Fruit fly (Drosophila melanogaster): Measurements from ENCODE around the gene Galk.

The Galk gene

dm6 chr3L:8985848-8986320, at the start of gene Galk (continued):
- TF ChIP-seq lab (GFP tag; optimal IDR thresholded peaks at IDR 0.05) (peak; percentile 85), CG11696 (GFP tag; IDR thresholded peaks at IDR 0.05) (peak; percentile 54; the same call in 1 of the 2 replicates), CG12391 (tag; optimal IDR thresholded peaks at IDR 0.05) (peak; percentile 42), bab2 (GFP tag; optimal IDR thresholded peaks at IDR 0.05) (peak; percentile 48), CG9797 (GFP tag; optimal IDR thresholded peaks at IDR 0.05) (no peak), usp (GFP tag; optimal IDR thresholded peaks at IDR 0.05) (no peak), unc-4 (GFP tag; IDR thresholded peaks at IDR 0.05; ENCODE audit: partially characterized antibody) (no peak), lbe (GFP tag; optimal IDR thresholded peaks at IDR 0.05) (no peak), CG31388 (GFP tag; optimal IDR thresholded peaks at IDR 0.05) (no peak), CG15479 (GFP tag; optimal IDR thresholded peaks at IDR 0.05) (no peak), Hey (tag; optimal IDR thresholded peaks at IDR 0.05) (peak; percentile 11), hb (GFP tag; IDR thresholded peaks at IDR 0.05; ENCODE audit: partially characterized antibody) (no peak), gcm2 (GFP tag; optimal IDR thresholded peaks at IDR 0.05) (no peak), CG8359 (GFP tag; optimal IDR thresholded peaks at IDR 0.05; ENCODE audit: borderline replicate concordance) (no peak), mam (GFP tag; optimal IDR thresholded peaks at IDR 0.05) (peak; percentile 82), Abd-B (GFP tag; optimal IDR thresholded peaks at IDR 0.05) (no peak), knrl (GFP tag; IDR thresholded peaks at IDR 0.05; ENCODE audit: partially characterized antibody) (no peak), Tbp (GFP tag; optimal IDR thresholded peaks at IDR 0.05) (no peak), Chrac-16 (GFP tag; optimal IDR thresholded peaks at IDR 0.05) (peak; percentile 53), Atf-2 (GFP tag; optimal IDR thresholded peaks at IDR 0.05) (no peak), jing (GFP tag; optimal IDR thresholded peaks at IDR 0.05) (no peak), CG3065 (GFP tag; optimal IDR thresholded peaks at IDR 0.05) (no peak), CG6272 (GFP tag; IDR thresholded peaks at IDR 0.05) (0 out of 2 replicates have a peak, but pooled peaks have one; percentile 21), CG11560 (tag; IDR thresholded peaks at IDR 0.05) (no peak), CG13775 (GFP tag; optimal IDR thresholded peaks at IDR 0.05) (no peak), CG15073 (GFP tag; optimal IDR thresholded peaks at IDR 0.05) (no peak), lilli (GFP tag; optimal IDR thresholded peaks at IDR 0.05) (peak; percentile 73), CG9215 (GFP tag; IDR thresholded peaks at IDR 0.05) (no peak), CG43689 (GFP tag; IDR thresholded peaks at IDR 0.05) (no peak), corto (GFP tag; optimal IDR thresholded peaks at IDR 0.05) (no peak), zen (tag; optimal IDR thresholded peaks at IDR 0.05) (no peak), E2f1 (GFP tag; IDR thresholded peaks at IDR 0.05) (peak; percentile 71), CG1602 (GFP tag; optimal IDR thresholded peaks at IDR 0.05) (peak; percentile 4), sima (GFP tag; optimal IDR thresholded peaks at IDR 0.05) (no peak), Dip2 (GFP tag; IDR thresholded peaks at IDR 0.05) (no peak), toy (GFP tag; IDR thresholded peaks at IDR 0.05) (no peak), en (GFP tag; optimal IDR thresholded peaks at IDR 0.05) (no peak), ttk (GFP tag; IDR thresholded peaks at IDR 0.05) (peak; percentile 36; the same call in 1 of the 2 replicates), eyg (GFP tag; optimal IDR thresholded peaks at IDR 0.05) (no peak), Hand (GFP tag; optimal IDR thresholded peaks at IDR 0.05) (peak; percentile 54), CG7745 (tag; optimal IDR thresholded peaks at IDR 0.05) (no peak), CG33213 (GFP tag; optimal IDR thresholded peaks at IDR 0.05) (peak; percentile 45), CG1603 (tag; optimal IDR thresholded peaks at IDR 0.05) (no peak), aop (GFP tag; IDR thresholded peaks at IDR 0.05) (peak; percentile 74; the same call in 1 of the 2 replicates), lmd (GFP tag; IDR thresholded peaks at IDR 0.05) (peak; percentile 81), salm (tag; optimal IDR thresholded peaks at IDR 0.05) (peak; percentile 65), Lim3 (GFP tag; IDR thresholded peaks at IDR 0.05) (no peak), Hmr (GFP tag; optimal IDR thresholded peaks at IDR 0.05) (peak; percentile 46), br (optimal IDR thresholded peaks at IDR 0.05) (no peak), Atf6 (GFP tag; IDR thresholded peaks at IDR 0.05) (peak; percentile 75), Jarid2 (GFP tag; optimal IDR thresholded peaks at IDR 0.05) (peak; percentile 56), Rfx (GFP tag; IDR thresholded peaks at IDR 0.05) (peak; percentile 93)
